Worm (Caenorhabditis elegans): ENCODE data around the gene F41H10.1.

The F41H10.1 gene

ce11 chrIV:5354564-5354963, 28.1 kb upstream of the F41H10.1 start:
- TF ChIP-seq alr-1 (tag; optimal IDR thresholded peaks at IDR 0.05; ENCODE audit: borderline replicate concordance) (no peak), C34B4.2 (tag; optimal IDR thresholded peaks at IDR 0.05) (no peak), aly-2 (tag; optimal IDR thresholded peaks at IDR 0.05) (no peak), nhr-85 (tag) (no peak), hlh-17 (GFP tag; optimal IDR thresholded peaks at IDR 0.05; ENCODE audit: borderline replicate concordance) (no peak), snu-23 (GFP tag; optimal IDR thresholded peaks at IDR 0.05) (no peak)

- TF ChIP-seq nhr-77 (tag; optimal IDR thresholded peaks at IDR 0.05) (no peak), snpc-4 (tag; optimal IDR thresholded peaks at IDR 0.05) (no peak)
Observed at ce11 chrIV:5360533-5360932, 22.2 kb upstream of the F41H10.1 start, which contains the start of gene F41H10.5. Gene F41H10.5 (plus strand): TSS chrIV:5360907.

- no peak for TF ChIP-seq zag-1 (tag; optimal IDR thresholded peaks at IDR 0.05)
- peak; percentile 86 for TF ChIP-seq nhr-47 (tag; optimal IDR thresholded peaks at IDR 0.05)
- TF ChIP-seq egl-13 (tag; optimal IDR thresholded peaks at IDR 0.05), result peak; percentile 76
- peak; percentile 79 for TF ChIP-seq nhr-20 (tag; optimal IDR thresholded peaks at IDR 0.05)
- TF ChIP-seq vab-15 (tag; optimal IDR thresholded peaks at IDR 0.05), result no peak
- peak; percentile 57 for TF ChIP-seq elt-2 (tag; optimal IDR thresholded peaks at IDR 0.05)
- no peak for TF ChIP-seq aly-2 (tag; optimal IDR thresholded peaks at IDR 0.05)
- TF ChIP-seq isw-1 (GFP tag; IDR thresholded peaks at IDR 0.05), result peak; percentile 62
- TF ChIP-seq ceh-8 (GFP tag; optimal IDR thresholded peaks at IDR 0.05), result no peak
- peak in 2 of 6 experiments; percentile 31 to 42 for TF ChIP-seq elt-3 (tag; optimal IDR thresholded peaks at IDR 0.05)
- TF ChIP-seq lin-35 (GFP tag; optimal IDR thresholded peaks at IDR 0.05), result peak; percentile 80 to 88
- peak; percentile 71 for TF ChIP-seq C16A3.4 (tag; optimal IDR thresholded peaks at IDR 0.05)
- TF ChIP-seq tbx-2 (tag; optimal IDR thresholded peaks at IDR 0.05), result peak; percentile 88
- peak; percentile 15 for TF ChIP-seq mef-2 (tag; optimal IDR thresholded peaks at IDR 0.05)
- TF ChIP-seq lir-3 (tag; optimal IDR thresholded peaks at IDR 0.05; ENCODE audit: poor library complexity), result peak; percentile 96
- no peak for TF ChIP-seq C34B4.2 (tag; optimal IDR thresholded peaks at IDR 0.05)
- no peak for TF ChIP-seq fos-1 (tag; optimal IDR thresholded peaks at IDR 0.05)
- peak; percentile 90 for TF ChIP-seq snu-23 (GFP tag; optimal IDR thresholded peaks at IDR 0.05)
- TF ChIP-seq unc-86 (tag; optimal IDR thresholded peaks at IDR 0.05), result peak; percentile 72
- TF ChIP-seq zip-4 (GFP tag; optimal IDR thresholded peaks at IDR 0.05), result peak; percentile 53
- peak; percentile 87 for TF ChIP-seq lsy-2 (tag; optimal IDR thresholded peaks at IDR 0.05)
- TF ChIP-seq tlp-1 (tag; optimal IDR thresholded peaks at IDR 0.05), result no peak
- peak; percentile 64; the same call in 1 of the 2 replicates for TF ChIP-seq mab-9 (GFP tag; IDR thresholded peaks at IDR 0.05)
- TF ChIP-seq efl-1 (optimal IDR thresholded peaks at IDR 0.05), result peak; percentile 65 to 83
- peak; percentile 82 to 98 for TF ChIP-seq efl-1 (GFP tag; optimal IDR thresholded peaks at IDR 0.05 in 1 of 2)
- TF ChIP-seq sup-37 (GFP tag; optimal IDR thresholded peaks at IDR 0.05), result no peak
- peak; percentile 34 for TF ChIP-seq ztf-4 (tag; optimal IDR thresholded peaks at IDR 0.05)
- peak in 1 of 2 experiments; percentile 72 for TF ChIP-seq mdl-1 (tag; optimal IDR thresholded peaks at IDR 0.05)
- no peak for TF ChIP-seq pag-3 (tag; optimal IDR thresholded peaks at IDR 0.05; ENCODE audit: borderline replicate concordance, insufficient read depth)
- no peak for TF ChIP-seq nhr-11 (tag; optimal IDR thresholded peaks at IDR 0.05)
- TF ChIP-seq unc-98 (GFP tag; IDR thresholded peaks at IDR 0.05), result peak; percentile 59; the same call in 1 of the 2 replicates
- no peak for TF ChIP-seq alr-1 (tag; optimal IDR thresholded peaks at IDR 0.05; ENCODE audit: borderline replicate concordance)
- TF ChIP-seq nhr-85 (tag), result peak; percentile 86
- TF ChIP-seq xbp-1 (tag; optimal IDR thresholded peaks at IDR 0.05), result peak; percentile 87
- TF ChIP-seq lin-15B (tag; optimal IDR thresholded peaks at IDR 0.05), result peak; percentile 66
- peak; percentile 92 for TF ChIP-seq unc-130 (tag; optimal IDR thresholded peaks at IDR 0.05)
- TF ChIP-seq pax-3 (tag; optimal IDR thresholded peaks at IDR 0.05), result peak; percentile 65
- no peak for TF ChIP-seq ceh-88 (GFP tag; IDR thresholded peaks at IDR 0.05)
- TF ChIP-seq fkh-10 (GFP tag; optimal IDR thresholded peaks at IDR 0.05), result no peak
- peak; percentile 76 for TF ChIP-seq snpc-4 (tag; optimal IDR thresholded peaks at IDR 0.05)
- peak; percentile 79 for TF ChIP-seq swsn-7 (tag; optimal IDR thresholded peaks at IDR 0.05)
- no peak for TF ChIP-seq hlh-4 (tag; optimal IDR thresholded peaks at IDR 0.05)
- peak; percentile 85 for TF ChIP-seq fkh-4 (tag; optimal IDR thresholded peaks at IDR 0.05; ENCODE audit: borderline replicate concordance)
- peak; percentile 71 for TF ChIP-seq grh-1 (GFP tag; IDR thresholded peaks at IDR 0.05)
- TF ChIP-seq nhr-90 (tag; optimal IDR thresholded peaks at IDR 0.05; ENCODE audit: poor library complexity), result peak; percentile 83
Observed at ce11 chrIV:5364135-5364609, 18.5 kb upstream of the F41H10.1 start, which contains the start of the genes hda-6 and F41H10.4. Gene hda-6 (minus strand): TSS chrIV:5364306. Gene F41H10.4 (plus strand): TSS chrIV:5364559.
